Worm (Caenorhabditis elegans): Measurements from ENCODE around the gene dhs-22.

Gene dhs-22

DNA sequence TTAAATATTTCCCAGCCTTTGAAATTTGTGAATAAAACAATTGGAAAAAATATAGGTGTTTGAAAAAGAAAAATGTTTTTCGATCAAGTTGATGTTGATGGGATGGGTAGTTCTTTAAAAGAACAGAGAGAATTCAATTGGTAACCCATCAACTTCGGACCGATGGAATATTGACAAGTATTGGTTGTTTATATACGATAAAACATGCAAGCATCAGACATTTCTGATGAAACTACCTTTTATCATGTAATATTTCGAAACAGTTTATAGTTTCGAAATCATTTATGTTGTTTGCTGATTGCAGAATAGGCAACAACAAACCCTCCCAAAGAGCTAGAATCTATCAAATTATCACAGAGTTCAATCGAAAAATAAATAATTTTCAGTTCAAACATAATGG is 11.3 kb downstream of the dhs-22 start:
- no peak for TF ChIP-seq zip-8 (tag; optimal IDR thresholded peaks at IDR 0.05)
- no peak for TF ChIP-seq blmp-1 (tag; optimal IDR thresholded peaks at IDR 0.05)
- TF ChIP-seq mep-1 (tag; optimal IDR thresholded peaks at IDR 0.05) = no peak
- no peak for TF ChIP-seq lin-32 (GFP tag; optimal IDR thresholded peaks at IDR 0.05)
- TF ChIP-seq sptf-1 (tag; optimal IDR thresholded peaks at IDR 0.05) = no peak
- no peak for TF ChIP-seq mls-2 (tag; optimal IDR thresholded peaks at IDR 0.05)
- TF ChIP-seq ceh-43 (GFP tag; optimal IDR thresholded peaks at IDR 0.05) = no peak
- no peak for TF ChIP-seq flh-1 (GFP tag; optimal IDR thresholded peaks at IDR 0.05)
- no peak for TF ChIP-seq M03D4.4 (tag; optimal IDR thresholded peaks at IDR 0.05)
- no peak for TF ChIP-seq ztf-11 (tag; optimal IDR thresholded peaks at IDR 0.05)
- TF ChIP-seq snpc-4 (tag; optimal IDR thresholded peaks at IDR 0.05) = no peak
- TF ChIP-seq nhr-12 (tag; optimal IDR thresholded peaks at IDR 0.05) = no peak
- TF ChIP-seq drap-1 (GFP tag; optimal IDR thresholded peaks at IDR 0.05) = no peak
- TF ChIP-seq ceh-39 (tag; optimal IDR thresholded peaks at IDR 0.05) = no peak

DNA sequence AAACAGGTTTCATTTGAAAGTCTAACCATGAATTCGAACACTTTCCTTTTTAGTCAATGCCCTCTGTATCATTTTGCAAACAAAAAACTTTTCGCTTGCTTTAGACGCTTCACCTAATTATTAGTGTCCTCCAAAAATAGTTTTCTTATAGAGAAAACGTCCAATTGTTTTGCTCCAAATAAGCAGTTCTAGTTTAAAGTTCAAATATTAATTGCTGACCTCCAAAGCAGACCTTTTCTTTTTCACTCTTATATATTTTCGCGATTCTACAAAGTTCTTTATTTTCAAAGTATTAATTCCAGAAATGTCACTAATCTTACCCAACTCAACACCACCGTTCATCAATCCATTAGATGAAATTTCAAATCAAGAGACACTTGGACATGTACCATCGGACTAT is 12.5 kb downstream of the dhs-22 start, which contains the start of gene gnrr-2:
Gene gnrr-2, plus strand, starts transcription at position 301 of the 400 bp plus-strand sequence.
- TF ChIP-seq nhr-12 (tag; optimal IDR thresholded peaks at IDR 0.05) (no peak), mep-1 (tag; optimal IDR thresholded peaks at IDR 0.05) (no peak), mls-2 (tag; optimal IDR thresholded peaks at IDR 0.05) (no peak), sem-2 (GFP tag; optimal IDR thresholded peaks at IDR 0.05) (no peak), flh-1 (GFP tag; optimal IDR thresholded peaks at IDR 0.05) (no peak)

DNA sequence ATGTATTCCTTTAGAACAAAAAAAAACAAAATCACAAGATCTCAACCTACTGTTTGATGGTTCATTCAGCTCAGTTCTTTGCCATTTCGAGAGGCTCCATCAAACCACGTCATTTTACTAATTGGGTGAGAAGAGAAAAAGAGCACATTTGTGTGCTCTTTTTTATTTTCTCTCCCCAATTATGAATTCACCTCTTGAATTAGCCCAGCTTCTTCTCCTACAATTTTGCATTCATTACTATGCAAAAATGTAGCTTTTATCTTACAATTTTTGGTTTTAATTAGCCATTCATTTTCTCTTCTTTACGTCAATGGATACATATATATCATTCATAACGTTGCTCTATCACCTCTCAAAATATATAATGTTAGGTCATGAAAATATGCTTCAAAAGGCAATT is 15.6 kb downstream of the dhs-22 start:
- TF ChIP-seq unc-120 (tag; optimal IDR thresholded peaks at IDR 0.05; ENCODE audit: poor library complexity, severe bottlenecking) = no peak
- TF ChIP-seq nhr-28 (tag; optimal IDR thresholded peaks at IDR 0.05) = no peak
- no peak for TF ChIP-seq mep-1 (tag; optimal IDR thresholded peaks at IDR 0.05)
- no peak for TF ChIP-seq ztf-11 (tag; optimal IDR thresholded peaks at IDR 0.05)
- TF ChIP-seq blmp-1 (tag; optimal IDR thresholded peaks at IDR 0.05) = no peak
- no peak for TF ChIP-seq ceh-43 (GFP tag; optimal IDR thresholded peaks at IDR 0.05)
- no peak for TF ChIP-seq hlh-1 (tag; optimal IDR thresholded peaks at IDR 0.05)
- TF ChIP-seq sptf-1 (tag; optimal IDR thresholded peaks at IDR 0.05) = no peak
- TF ChIP-seq drap-1 (GFP tag; optimal IDR thresholded peaks at IDR 0.05) = no peak
- TF ChIP-seq elt-1 (tag; optimal IDR thresholded peaks at IDR 0.05; ENCODE audit: borderline replicate concordance, insufficient read depth) = no peak
- TF ChIP-seq zip-8 (tag; optimal IDR thresholded peaks at IDR 0.05) = no peak

DNA sequence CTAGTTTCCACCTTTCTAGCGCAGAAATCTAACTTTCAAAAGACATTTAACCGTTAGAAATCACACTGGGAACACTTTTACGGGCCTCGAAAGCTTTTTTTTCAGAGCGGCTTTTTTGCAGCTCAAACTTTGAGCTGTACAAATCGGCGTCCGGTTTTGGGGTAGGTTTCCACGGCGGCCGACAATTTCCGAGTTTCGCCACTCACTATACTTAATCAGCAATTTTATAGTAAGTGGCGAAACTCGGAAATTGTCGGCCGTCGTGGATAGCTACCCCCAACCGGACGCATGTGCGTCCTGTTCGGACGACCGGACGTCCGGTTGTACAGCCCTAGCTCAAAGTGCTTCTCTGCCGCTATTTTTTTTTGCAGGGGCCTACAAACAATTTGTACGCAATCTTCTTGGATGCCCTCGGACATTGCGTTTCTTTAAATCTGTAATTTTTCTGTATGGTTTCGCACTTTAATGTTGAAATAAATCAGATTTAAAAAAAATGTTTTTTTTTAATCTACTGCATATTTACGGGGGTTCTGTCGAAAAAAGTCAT is 25.0 kb downstream of the dhs-22 start:
- TF ChIP-seq sptf-1 (tag; optimal IDR thresholded peaks at IDR 0.05) (no peak), drap-1 (GFP tag; optimal IDR thresholded peaks at IDR 0.05) (no peak)

DNA sequence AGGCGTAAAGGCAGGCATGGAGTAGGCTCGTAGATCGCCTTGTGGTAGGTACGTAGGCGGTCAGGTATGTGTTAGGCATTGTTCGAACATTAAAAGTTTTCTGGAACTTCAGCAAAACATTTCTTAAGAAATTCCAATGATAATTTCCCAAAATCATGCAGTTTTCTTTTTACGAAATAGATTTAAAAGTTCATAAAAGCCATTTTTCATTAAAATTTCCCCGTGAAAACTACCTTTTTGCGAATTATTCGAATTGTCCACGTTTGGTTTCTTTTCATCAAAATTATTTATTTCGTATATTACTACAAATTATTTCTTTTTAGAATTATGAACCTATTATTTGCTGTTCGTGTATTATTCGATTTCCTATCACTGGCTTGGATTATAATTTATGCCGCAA is 26.5 kb downstream of the dhs-22 start, which contains the start of gene C15H11.13:
Gene C15H11.13, plus strand, starts transcription at position 301 of the 400 bp plus-strand sequence.
- TF ChIP-seq unc-62 (GFP tag; optimal IDR thresholded peaks at IDR 0.05) = no peak
- TF ChIP-seq nhr-12 (tag; optimal IDR thresholded peaks at IDR 0.05) = no peak
- no peak for TF ChIP-seq snpc-4 (tag; optimal IDR thresholded peaks at IDR 0.05)
- TF ChIP-seq zip-8 (tag; optimal IDR thresholded peaks at IDR 0.05) = no peak
- no peak for TF ChIP-seq lin-32 (GFP tag; optimal IDR thresholded peaks at IDR 0.05)
- TF ChIP-seq ceh-83 (GFP tag; optimal IDR thresholded peaks at IDR 0.05) = no peak
- TF ChIP-seq blmp-1 (tag; optimal IDR thresholded peaks at IDR 0.05) = no peak
- TF ChIP-seq nhr-237 (tag; optimal IDR thresholded peaks at IDR 0.05) = no peak
- no peak for TF ChIP-seq unc-120 (tag; optimal IDR thresholded peaks at IDR 0.05; ENCODE audit: poor library complexity, severe bottlenecking)
- TF ChIP-seq lsy-2 (tag; optimal IDR thresholded peaks at IDR 0.05) = no peak
- no peak for TF ChIP-seq nhr-28 (tag; optimal IDR thresholded peaks at IDR 0.05)
- TF ChIP-seq mls-2 (tag; optimal IDR thresholded peaks at IDR 0.05) = no peak
- TF ChIP-seq elt-1 (tag; optimal IDR thresholded peaks at IDR 0.05; ENCODE audit: borderline replicate concordance, insufficient read depth) = no peak
- no peak for TF ChIP-seq ceh-39 (tag; optimal IDR thresholded peaks at IDR 0.05)
- no peak for TF ChIP-seq nhr-2 (tag; optimal IDR thresholded peaks at IDR 0.05)
- no peak for TF ChIP-seq drap-1 (GFP tag; optimal IDR thresholded peaks at IDR 0.05)
- no peak for TF ChIP-seq cnd-1 (tag; optimal IDR thresholded peaks at IDR 0.05)
- no peak for TF ChIP-seq nhr-76 (tag; optimal IDR thresholded peaks at IDR 0.05)

DNA sequence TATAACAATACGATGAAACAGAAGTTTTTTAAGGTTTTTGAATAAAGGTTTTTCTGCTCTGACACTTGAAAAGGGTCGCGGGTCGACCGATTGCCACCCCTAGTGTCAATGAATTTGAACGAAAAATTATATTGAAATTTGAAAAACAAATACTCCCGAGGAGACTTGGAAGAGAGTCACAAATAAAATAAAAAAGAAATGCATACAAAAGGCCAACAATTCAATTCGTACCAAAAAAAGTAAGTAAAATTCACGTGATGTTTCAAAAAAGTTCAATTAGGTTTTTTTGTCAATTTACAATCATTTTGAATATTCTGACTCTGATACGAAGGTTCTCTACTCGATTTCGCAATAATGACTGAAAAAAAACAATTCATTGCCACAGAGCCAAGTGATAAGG is 27.7 kb downstream of the dhs-22 start, which contains the start of gene C15H11.1:
Gene C15H11.1, plus strand, starts transcription at position 301 of the 400 bp plus-strand sequence.
- TF ChIP-seq ceh-43 (GFP tag; optimal IDR thresholded peaks at IDR 0.05) (no peak), nhr-2 (tag; optimal IDR thresholded peaks at IDR 0.05) (no peak), lin-32 (GFP tag; optimal IDR thresholded peaks at IDR 0.05) (no peak), flh-1 (GFP tag; optimal IDR thresholded peaks at IDR 0.05) (no peak), unc-62 (GFP tag; optimal IDR thresholded peaks at IDR 0.05) (no peak), drap-1 (GFP tag; optimal IDR thresholded peaks at IDR 0.05) (no peak), ceh-83 (GFP tag; optimal IDR thresholded peaks at IDR 0.05) (no peak), ces-1 (GFP tag; optimal IDR thresholded peaks at IDR 0.05) (no peak), lin-13 (tag; optimal IDR thresholded peaks at IDR 0.05) (no peak), cnd-1 (tag; optimal IDR thresholded peaks at IDR 0.05) (no peak), snpc-4 (tag; optimal IDR thresholded peaks at IDR 0.05) (no peak), tbx-8 (GFP tag; optimal IDR thresholded peaks at IDR 0.05) (no peak), hlh-1 (tag; optimal IDR thresholded peaks at IDR 0.05) (no peak), blmp-1 (tag; optimal IDR thresholded peaks at IDR 0.05) (no peak), mls-2 (tag; optimal IDR thresholded peaks at IDR 0.05) (no peak), elt-3 (tag; optimal IDR thresholded peaks at IDR 0.05) (no peak), nhr-76 (tag; optimal IDR thresholded peaks at IDR 0.05) (no peak), nhr-28 (tag; optimal IDR thresholded peaks at IDR 0.05) (no peak), nhr-237 (tag; optimal IDR thresholded peaks at IDR 0.05) (no peak), mab-5 (tag; optimal IDR thresholded peaks at IDR 0.05) (no peak)
